Fruit fly (Drosophila melanogaster) whole organism: ENCODE data around the gene Miox.

Experiments used
- Dll ChIP-seq: fragments of >200 bp; optimal IDR thresholded peaks from 2 replicates; lab custom pipeline; 2017
- EcR ChIP-seq, 2 experiments: fragments of >200 bp; optimal IDR thresholded peaks; 2 replicates each; lab custom pipeline; 2017; ENCODE audit warnings: missing biosample characterization in 2 of 2, missing genetic modification characterization in 2 of 2, missing genetic modification reagents in 2 of 2
- pan ChIP-seq: fragments of >200 bp; optimal IDR thresholded peaks from 2 replicates; lab custom pipeline; 2017
- usp ChIP-seq: fragments of >200 bp; optimal IDR thresholded peaks from 2 replicates; lab custom pipeline; 2017; ENCODE audit warnings: missing biosample characterization, missing genetic modification characterization, mixed read lengths

DNA sequence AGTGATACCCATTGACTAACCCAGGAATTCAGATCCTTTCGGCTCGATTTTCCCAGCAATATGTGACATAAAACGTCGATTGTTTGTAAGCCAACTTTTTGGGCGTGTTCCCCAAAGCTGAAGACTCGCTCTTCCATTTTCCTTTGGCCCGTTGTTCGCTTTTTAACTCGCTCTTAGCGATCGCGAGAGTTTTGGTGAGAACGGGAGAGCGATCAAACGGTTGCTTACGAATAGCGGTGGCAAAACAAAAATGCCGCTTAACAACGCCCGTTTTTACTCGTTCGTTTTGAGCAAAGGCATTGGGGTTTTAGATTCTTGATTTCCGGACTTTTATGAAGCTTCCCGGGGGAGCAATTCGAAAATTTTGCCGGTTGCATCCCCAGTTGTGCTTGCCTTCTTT is 37.8 kb upstream of the Miox start:
- TF ChIP-seq usp (GFP tag; lab: Kevin White, UChicago) = no peak
- TF ChIP-seq pan (lab: Kevin White, UChicago) = no peak
- no peak for TF ChIP-seq Dll (lab: Kevin White, UChicago)
- TF ChIP-seq EcR (GFP tag; optimal IDR thresholded peaks at IDR 0.05; lab: Kevin White, UChicago) = no peak
